Fruit fly (Drosophila melanogaster) whole organism, embryonic: ENCODE measurements around the gene CG18266.

Source experiments
- Asciz ChIP-seq: fragments of 200-800 bp; sonication (Bioruptor generic); optimal IDR thresholded peaks from 2 replicates; lab custom pipeline; 2017; ENCODE audit warnings: missing biosample characterization, mild to moderate bottlenecking, missing genetic modification characterization, missing genetic modification reagents
- Atf6 ChIP-seq: fragments of 200-800 bp; sonication (Bioruptor generic); IDR thresholded peaks from 2 replicates; pipeline ENCODE4 v1.3.6; 2022; ENCODE audit warnings: missing biosample characterization, missing genetic modification characterization
- Awh ChIP-seq: fragments of 200-800 bp; sonication (Bioruptor generic); IDR thresholded peaks from 2 replicates; pipeline ENCODE4, ENCODE4 v1.3.6; 2022; ENCODE audit warnings: missing biosample characterization, missing genetic modification characterization
- Bgb ChIP-seq: fragments of 200-800 bp; sonication (Bioruptor generic); IDR thresholded peaks from 2 replicates; pipeline ENCODE4 v1.3.6; 2022; ENCODE audit warnings: missing biosample characterization, missing genetic modification characterization; ENCODE audit not compliant: partially characterized antibody
- BtbVII ChIP-seq: fragments of 200-800 bp; sonication (Bioruptor generic); optimal IDR thresholded peaks from 3 replicates; lab custom pipeline; 2017; ENCODE audit warnings: missing biosample characterization, mild to moderate bottlenecking, missing genetic modification characterization
- CG10209 ChIP-seq: fragments of 200-800 bp; sonication (Bioruptor generic); optimal IDR thresholded peaks from 3 replicates; lab custom pipeline; 2017; ENCODE audit warnings: missing biosample characterization, mild to moderate bottlenecking, missing genetic modification characterization, missing genetic modification reagents
- CG11504 ChIP-seq: fragments of 200-800 bp; sonication (Bioruptor generic); optimal IDR thresholded peaks from 3 replicates; lab custom pipeline; 2019; ENCODE audit warnings: missing biosample characterization, mild to moderate bottlenecking, missing genetic modification characterization, moderate library complexity
- CG12071 ChIP-seq: fragments of 200-800 bp; sonication (Bioruptor generic); optimal IDR thresholded peaks from 3 replicates; lab custom pipeline; 2018; ENCODE audit warnings: missing biosample characterization, mild to moderate bottlenecking, missing genetic modification characterization
- CG12299 ChIP-seq: fragments of 200-800 bp; sonication (Bioruptor generic); optimal IDR thresholded peaks from 2 replicates; lab custom pipeline; 2018; ENCODE audit warnings: missing biosample characterization, mild to moderate bottlenecking, missing genetic modification characterization
- CG12744 ChIP-seq: fragments of 200-800 bp; sonication (Bioruptor generic); optimal IDR thresholded peaks from 2 replicates; lab custom pipeline; 2016; ENCODE audit warnings: missing biosample characterization, missing genetic modification characterization
- CG15011 ChIP-seq: fragments of 200-800 bp; sonication (Bioruptor generic); optimal IDR thresholded peaks from 3 replicates; lab custom pipeline; 2018; ENCODE audit warnings: missing biosample characterization, mild to moderate bottlenecking, missing genetic modification characterization
- CG15269 ChIP-seq: fragments of 200-800 bp; sonication (Bioruptor generic); optimal IDR thresholded peaks from 2 replicates; lab custom pipeline; 2018; ENCODE audit warnings: missing biosample characterization, mild to moderate bottlenecking, missing genetic modification characterization, moderate library complexity
- CG15514 ChIP-seq: fragments of 200-800 bp; sonication (Bioruptor generic); optimal IDR thresholded peaks from 3 replicates; lab custom pipeline; 2017; ENCODE audit warnings: missing biosample characterization, missing genetic modification characterization, mild to moderate bottlenecking, moderate library complexity, missing genetic modification reagents
- CG17385 ChIP-seq: fragments of 200-800 bp; sonication (Bioruptor generic); optimal IDR thresholded peaks from 3 replicates; lab custom pipeline; 2018; ENCODE audit warnings: missing biosample characterization, mild to moderate bottlenecking, missing genetic modification characterization
- CG1792 ChIP-seq: fragments of 200-800 bp; sonication (Bioruptor generic); optimal IDR thresholded peaks from 2 replicates; lab custom pipeline; 2016; ENCODE audit warnings: missing biosample characterization, missing genetic modification characterization
- CG18764 ChIP-seq: fragments of 200-800 bp; sonication (Bioruptor generic); optimal IDR thresholded peaks from 3 replicates; lab custom pipeline; 2016; ENCODE audit warnings: missing biosample characterization, missing genetic modification characterization
- CG32532 ChIP-seq: fragments of 200-800 bp; sonication (Bioruptor generic); IDR thresholded peaks from 2 replicates; pipeline ENCODE4 v1.3.6; 2022; ENCODE audit warnings: missing biosample characterization, missing genetic modification characterization
- CG32767 ChIP-seq: fragments of 200-800 bp; sonication (Bioruptor generic); IDR thresholded peaks from 2 replicates; pipeline ENCODE4 v1.3.6; 2022; ENCODE audit warnings: missing biosample characterization, missing genetic modification characterization
- CG3281 ChIP-seq: fragments of 200-800 bp; sonication (Bioruptor generic); optimal IDR thresholded peaks from 3 replicates; lab custom pipeline; 2017; ENCODE audit warnings: missing biosample characterization, mild to moderate bottlenecking, missing genetic modification characterization
- CG33213 ChIP-seq: fragments of 200-800 bp; sonication (Bioruptor generic); optimal IDR thresholded peaks from 3 replicates; lab custom pipeline; 2016; ENCODE audit warnings: missing biosample characterization, missing genetic modification characterization
- CG3726 ChIP-seq: fragments of 200-800 bp; sonication (Bioruptor generic); IDR thresholded peaks from 3 replicates; pipeline ENCODE4, ENCODE4 v1.3.6; 2022; ENCODE audit warnings: missing biosample characterization, missing genetic modification characterization
- CG3838 ChIP-seq: fragments of 200-800 bp; sonication (Bioruptor generic); optimal IDR thresholded peaks from 3 replicates; lab custom pipeline; 2016; ENCODE audit warnings: missing biosample characterization, missing genetic modification characterization
- CG4730 ChIP-seq: fragments of 200-800 bp; sonication (Bioruptor generic); IDR thresholded peaks from 2 replicates; pipeline ENCODE4 v1.3.6; 2022; ENCODE audit warnings: missing biosample characterization, missing genetic modification characterization
- CG7745 ChIP-seq: fragments of 200-800 bp; sonication (Bioruptor generic); optimal IDR thresholded peaks from 2 replicates; lab custom pipeline; 2018; ENCODE audit warnings: missing biosample characterization, mild to moderate bottlenecking, missing genetic modification characterization, moderate library complexity
- CG9817 ChIP-seq: fragments of 200-800 bp; sonication (Bioruptor generic); optimal IDR thresholded peaks from 2 replicates; lab custom pipeline; 2018; ENCODE audit warnings: missing biosample characterization, mild to moderate bottlenecking, missing genetic modification characterization, moderate library complexity
- CG9876 ChIP-seq: fragments of 200-800 bp; sonication (Bioruptor generic); optimal IDR thresholded peaks from 2 replicates; lab custom pipeline; 2016; ENCODE audit warnings: missing biosample characterization, missing genetic modification characterization
- Deaf1 ChIP-seq: fragments of 200-800 bp; optimal IDR thresholded peaks from 3 replicates; lab custom pipeline; 2019; ENCODE audit warnings: missing biosample characterization, mild to moderate bottlenecking, missing genetic modification characterization, moderate library complexity
- Eip74EF ChIP-seq, 2 experiments: fragments of 200-800 bp in 1 of 2; fragments of >200 bp in 1 of 2; sonication (Bioruptor generic) in 1 of 2; optimal IDR thresholded peaks; 2 replicates each; lab custom pipeline; 2017 to 2019; ENCODE audit warnings: missing biosample characterization in 2 of 2, missing genetic modification characterization in 2 of 2, mild to moderate bottlenecking in 1 of 2, moderate library complexity in 1 of 2
- GATAe ChIP-seq: fragments of 200-800 bp; sonication (Bioruptor generic); conservative IDR thresholded peaks from 2 replicates; pipeline ENCODE4 v1.3.6; 2022; ENCODE audit warnings: missing biosample characterization, missing genetic modification characterization
- Nf-YC ChIP-seq: fragments of 200-800 bp; optimal IDR thresholded peaks from 3 replicates; lab custom pipeline; 2019; ENCODE audit warnings: missing biosample characterization, mild to moderate bottlenecking, missing genetic modification characterization, moderate library complexity
- Sox100B ChIP-seq: fragments of 200-800 bp; sonication (Bioruptor generic); optimal IDR thresholded peaks from 3 replicates; lab custom pipeline; 2018; ENCODE audit warnings: missing biosample characterization, mild to moderate bottlenecking, missing genetic modification characterization
- Sox102F ChIP-seq: fragments of 200-800 bp; sonication (Bioruptor generic); optimal IDR thresholded peaks from 2 replicates; lab custom pipeline; 2018; ENCODE audit warnings: missing biosample characterization, mild to moderate bottlenecking, missing genetic modification characterization, moderate library complexity
- croc ChIP-seq: fragments of 200-800 bp; sonication (Bioruptor generic); conservative IDR thresholded peaks from 3 replicates; pipeline ENCODE4 v1.3.6; 2022; ENCODE audit warnings: missing biosample characterization, missing genetic modification characterization
- dysf ChIP-seq: fragments of 200-800 bp; sonication (Bioruptor generic); IDR thresholded peaks from 3 replicates; pipeline ENCODE4 v1.3.6; 2022; ENCODE audit warnings: missing biosample characterization, missing genetic modification characterization
- ems ChIP-seq: fragments of 200-800 bp; sonication (Bioruptor generic); optimal IDR thresholded peaks from 3 replicates; lab custom pipeline; 2016; ENCODE audit warnings: missing biosample characterization, missing genetic modification characterization
- en ChIP-seq: fragments of 200-800 bp; sonication (Bioruptor generic); optimal IDR thresholded peaks from 2 replicates; lab custom pipeline; 2016; ENCODE audit warnings: missing biosample characterization, missing genetic modification characterization
- ewg ChIP-seq: fragments of 200-800 bp; sonication (Bioruptor generic); optimal IDR thresholded peaks from 3 replicates; lab custom pipeline; 2017; ENCODE audit warnings: mild to moderate bottlenecking, missing biosample characterization, missing genetic modification reagents, missing genetic modification characterization
- fd96Cb ChIP-seq: fragments of 200-800 bp; sonication (Bioruptor generic); optimal IDR thresholded peaks from 2 replicates; lab custom pipeline; 2018; ENCODE audit warnings: missing biosample characterization, mild to moderate bottlenecking, missing genetic modification characterization, moderate library complexity
- ham ChIP-seq: fragments of 200-800 bp; sonication (Bioruptor generic); IDR thresholded peaks from 2 replicates; pipeline ENCODE4 v1.3.6; 2022; ENCODE audit warnings: missing biosample characterization, missing genetic modification characterization
- knrl ChIP-seq: fragments of 200-800 bp; sonication (Bioruptor generic); IDR thresholded peaks from 3 replicates; pipeline ENCODE4 v1.3.6; 2022; ENCODE audit warnings: missing biosample characterization, missing genetic modification characterization; ENCODE audit not compliant: partially characterized antibody
- lmd ChIP-seq: fragments of 200-800 bp; sonication (Bioruptor generic); IDR thresholded peaks from 2 replicates; pipeline ENCODE4 v1.3.6; 2022; ENCODE audit warnings: missing biosample characterization, missing genetic modification characterization
- nom ChIP-seq: fragments of 200-800 bp; sonication (Bioruptor generic); optimal IDR thresholded peaks from 2 replicates; lab custom pipeline; 2017; ENCODE audit warnings: missing biosample characterization, missing genetic modification characterization, mild to moderate bottlenecking, moderate library complexity, missing genetic modification reagents
- oc ChIP-seq: fragments of 200-800 bp; sonication (Bioruptor generic); optimal IDR thresholded peaks from 2 replicates; lab custom pipeline; 2018; ENCODE audit warnings: missing biosample characterization, mild to moderate bottlenecking, missing genetic modification characterization, moderate library complexity
- pan ChIP-seq, 4 experiments: fragments of >200 bp in 3 of 4; fragments of 200-800 bp in 1 of 4; sonication (Bioruptor generic) in 1 of 4; optimal IDR thresholded peaks in 3 of 4; IDR thresholded peaks in 1 of 4; 2 replicates each; pipeline versions ENCODE4 v1.3.6 to Lab custom; 2017 to 2022; ENCODE audit warnings: missing biosample characterization in 2 of 4, missing genetic modification characterization in 2 of 4, mixed read lengths in 1 of 4
- pnt ChIP-seq: fragments of 200-800 bp; sonication (Bioruptor generic); optimal IDR thresholded peaks from 3 replicates; lab custom pipeline; 2016; ENCODE audit warnings: missing biosample characterization, missing genetic modification characterization
- sens ChIP-seq: fragments of 200-800 bp; sonication (Bioruptor generic); peaks from one replicate; lab custom pipeline; 2016; ENCODE audit warnings: missing biosample characterization, missing genetic modification characterization
- sima ChIP-seq: fragments of 200-800 bp; sonication (Bioruptor generic); optimal IDR thresholded peaks from 2 replicates; lab custom pipeline; 2016; ENCODE audit warnings: missing biosample characterization, missing genetic modification characterization
- wek ChIP-seq: fragments of 200-800 bp; sonication (Bioruptor generic); optimal IDR thresholded peaks from 3 replicates; lab custom pipeline; 2018; ENCODE audit warnings: missing biosample characterization, mild to moderate bottlenecking, missing genetic modification characterization, moderate library complexity
- zen2 ChIP-seq: fragments of 200-800 bp; sonication (Bioruptor generic); IDR thresholded peaks from 3 replicates; pipeline ENCODE4 v1.3.6; 2022; ENCODE audit warnings: missing biosample characterization, missing genetic modification characterization; ENCODE audit not compliant: partially characterized antibody
- zf30C ChIP-seq: fragments of 200-800 bp; sonication (Bioruptor generic); optimal IDR thresholded peaks from 3 replicates; lab custom pipeline; 2018; ENCODE audit warnings: missing biosample characterization, mild to moderate bottlenecking, missing genetic modification characterization

CG18266 gene

dm6 chr2L:5569503-5569902, 27.1 kb upstream of the CG18266 start (continued):
- TF ChIP-seq CG3726 (GFP tag; lab: Robert Waterston, UW) (no peak), sima (GFP tag; lab: Kevin White, UChicago) (no peak), knrl (GFP tag; lab: Robert Waterston, UW) (no peak), ems (no peak), CG12299 (tag; lab: Kevin White, UChicago) (no peak), Sox102F (GFP tag; lab: Kevin White, UChicago) (peak; percentile 45), CG10209 (GFP tag; lab: Kevin White, UChicago) (no peak), oc (no peak), CG1792 (GFP tag; lab: Kevin White, UChicago) (no peak), ewg (GFP tag; lab: Kevin White, UChicago) (no peak), ham (GFP tag; lab: Robert Waterston, UW) (no peak), Atf6 (no peak), CG4730 (no peak), CG12744 (GFP tag; lab: Kevin White, UChicago) (no peak), CG3281 (peak; percentile 34), CG18764 (no peak), dysf (GFP tag; lab: Robert Waterston, UW) (peak; percentile 57; the same call in 2 of the 3 replicates), Eip74EF (GFP tag; optimal IDR thresholded peaks at IDR 0.05; lab: Kevin White, UChicago) (no peak), Bgb (no peak), wek (GFP tag; lab: Kevin White, UChicago) (no peak), en (GFP tag; lab: Kevin White, UChicago) (no peak), CG15011 (no peak), CG11504 (tag; lab: Kevin White, UChicago) (peak; percentile 52), zf30C (GFP tag; lab: Kevin White, UChicago) (no peak), Awh (no peak), CG12071 (no peak), pan (optimal IDR thresholded peaks at IDR 0.05; lab: Kevin White, UChicago) (no peak), pan (GFP tag; optimal IDR thresholded peaks at IDR 0.05 in 1 of 2, IDR thresholded peaks at IDR 0.05 in 1 of 2) (peak in 1 of 2 experiments; percentile 51), pnt (no peak), croc (GFP tag; lab: Robert Waterston, UW) (no peak), CG32767 (no peak), Deaf1 (no peak), CG32532 (GFP tag; lab: Robert Waterston, UW) (peak; percentile 56; the same call in 1 of the 2 replicates), Asciz (GFP tag; lab: Kevin White, UChicago) (no peak), sens (GFP tag; lab: Kevin White, UChicago) (no peak), CG3838 (GFP tag; lab: Kevin White, UChicago) (no peak), Nf-YC (tag; lab: Kevin White, UChicago) (no peak), Sox100B (GFP tag; lab: Kevin White, UChicago) (no peak), CG17385 (GFP tag; lab: Kevin White, UChicago) (peak; percentile 26), lmd (GFP tag; lab: Robert Waterston, UW) (peak; percentile 46; the same call in 1 of the 2 replicates), CG15514 (GFP tag; lab: Kevin White, UChicago) (no peak), CG9876 (no peak), nom (no peak), GATAe (GFP tag; lab: Robert Waterston, UW) (no peak), CG7745 (tag; lab: Kevin White, UChicago) (no peak), CG33213 (GFP tag; lab: Kevin White, UChicago) (no peak), zen2 (no peak), CG9817 (tag; lab: Kevin White, UChicago) (peak; percentile 26), fd96Cb (peak; percentile 4), CG15269 (tag; lab: Kevin White, UChicago) (peak; percentile 48), BtbVII (GFP tag; lab: Kevin White, UChicago) (peak; percentile 17)
